Worm (Caenorhabditis elegans): Measurements from ENCODE around the gene srd-18.
"Not testable (repeated sequence)": the region's sequence is repeated elsewhere in the genome, so short reads cannot be mapped to it uniquely, and the experiment has no call there.

The srd-18 gene

ce11 chrV:13443535-13443934, 16.9 kb upstream of the srd-18 start, which contains the start of gene Y2H9A.6:
Gene Y2H9A.6, plus strand, starts transcription at chrV:13443835.
- TF ChIP-seq ama-1 (optimal IDR thresholded peaks at IDR 0.05); R02D3.7 (tag; optimal IDR thresholded peaks at IDR 0.05); zag-1 (tag; optimal IDR thresholded peaks at IDR 0.05): not testable (repeated sequence)

ce11 chrV:13442819-13443218, 16.2 kb upstream of the srd-18 start:
- no peak for TF ChIP-seq ama-1 (optimal IDR thresholded peaks at IDR 0.05)
- TF ChIP-seq egl-27 (tag; optimal IDR thresholded peaks at IDR 0.05): no peak
- no peak for TF ChIP-seq zag-1 (tag; optimal IDR thresholded peaks at IDR 0.05)
- TF ChIP-seq aly-2 (tag; optimal IDR thresholded peaks at IDR 0.05): no peak
- TF ChIP-seq snpc-4 (tag; optimal IDR thresholded peaks at IDR 0.05): no peak
- no peak for TF ChIP-seq jun-1 (tag; optimal IDR thresholded peaks at IDR 0.05)
- TF ChIP-seq fkh-10 (GFP tag; optimal IDR thresholded peaks at IDR 0.05): no peak
- no peak for TF ChIP-seq unc-62 (GFP tag; optimal IDR thresholded peaks at IDR 0.05)
- TF ChIP-seq nhr-25 (tag; optimal IDR thresholded peaks at IDR 0.05): no peak
- no peak for TF ChIP-seq nhr-77 (tag; optimal IDR thresholded peaks at IDR 0.05)
- no peak for TF ChIP-seq nhr-23 (tag; optimal IDR thresholded peaks at IDR 0.05)
- no peak for TF ChIP-seq daf-12 (tag; optimal IDR thresholded peaks at IDR 0.05)
- no peak for TF ChIP-seq pha-4 (tag; optimal IDR thresholded peaks at IDR 0.05)
- no peak for TF ChIP-seq nhr-11 (tag; optimal IDR thresholded peaks at IDR 0.05)
- no peak for TF ChIP-seq unc-39 (tag; optimal IDR thresholded peaks at IDR 0.05)

- TF ChIP-seq nhr-237 (tag; optimal IDR thresholded peaks at IDR 0.05): no peak
- TF ChIP-seq hmg-11 (tag; optimal IDR thresholded peaks at IDR 0.05): no peak
- TF ChIP-seq nhr-43 (tag; optimal IDR thresholded peaks at IDR 0.05; ENCODE audit: poor library complexity, severe bottlenecking): no peak
- TF ChIP-seq ceh-16 (tag; optimal IDR thresholded peaks at IDR 0.05): no peak
- no peak for TF ChIP-seq zag-1 (tag; optimal IDR thresholded peaks at IDR 0.05)
- no peak for TF ChIP-seq lsy-12 (tag; optimal IDR thresholded peaks at IDR 0.05)
- no peak for TF ChIP-seq ztf-11 (tag; optimal IDR thresholded peaks at IDR 0.05)
- no peak for TF ChIP-seq mml-1 (tag; optimal IDR thresholded peaks at IDR 0.05)
- no peak for TF ChIP-seq nhr-25 (tag; optimal IDR thresholded peaks at IDR 0.05)
- no peak for TF ChIP-seq sea-2 (GFP tag; optimal IDR thresholded peaks at IDR 0.05)
- TF ChIP-seq fkh-2 (tag; optimal IDR thresholded peaks at IDR 0.05): no peak
- TF ChIP-seq snpc-4 (tag; optimal IDR thresholded peaks at IDR 0.05): no peak
- TF ChIP-seq fkh-10 (GFP tag; optimal IDR thresholded peaks at IDR 0.05): no peak
- TF ChIP-seq nhr-28 (tag; optimal IDR thresholded peaks at IDR 0.05): no peak
- no peak for TF ChIP-seq elt-3 (tag; optimal IDR thresholded peaks at IDR 0.05)
- TF ChIP-seq unc-39 (tag; optimal IDR thresholded peaks at IDR 0.05): no peak
- no peak for TF ChIP-seq ZK546.5 (tag; optimal IDR thresholded peaks at IDR 0.05)
These were observed 15.0 kb upstream of the srd-18 start, which contains the start of gene col-162 for ce11 chrV:13441661-13442060. Gene col-162, plus strand, starts transcription at chrV:13441961.

- TF ChIP-seq lin-15B (tag; optimal IDR thresholded peaks at IDR 0.05) (peak; percentile 38), fkh-2 (tag; optimal IDR thresholded peaks at IDR 0.05) (no peak), nfya-1 (tag; optimal IDR thresholded peaks at IDR 0.05; ENCODE audit: insufficient read depth) (peak; percentile 91)
These were observed 10.9 kb upstream of the srd-18 start, which contains the start of gene mes-4 for ce11 chrV:13437473-13438074. Gene mes-4, minus strand, starts transcription at chrV:13437545.

- TF ChIP-seq nhr-43 (tag; optimal IDR thresholded peaks at IDR 0.05; ENCODE audit: poor library complexity, severe bottlenecking) (no peak), nfya-1 (tag; optimal IDR thresholded peaks at IDR 0.05; ENCODE audit: insufficient read depth) (no peak), elt-3 (tag; optimal IDR thresholded peaks at IDR 0.05) (no peak), R02D3.7 (tag; optimal IDR thresholded peaks at IDR 0.05) (no peak), eor-1 (tag; optimal IDR thresholded peaks at IDR 0.05) (no peak), nhr-237 (tag; optimal IDR thresholded peaks at IDR 0.05) (no peak), ama-1 (optimal IDR thresholded peaks at IDR 0.05) (no peak), sea-2 (GFP tag; optimal IDR thresholded peaks at IDR 0.05) (no peak), ceh-28 (tag; optimal IDR thresholded peaks at IDR 0.05) (no peak), lsy-12 (tag; optimal IDR thresholded peaks at IDR 0.05) (no peak), nhr-12 (tag; optimal IDR thresholded peaks at IDR 0.05) (no peak), elt-1 (tag; optimal IDR thresholded peaks at IDR 0.05) (no peak)
These were observed 5.7 kb upstream of the srd-18 start, which contains the start of gene srd-17 for ce11 chrV:13432364-13432763. Gene srd-17, minus strand, starts transcription at chrV:13432714.

All from whole organism, L3 larva.